Worm (Caenorhabditis elegans) whole organism, L4 larva: ENCODE results near the gene Y49E10.27.

ENCODE experiments used
- Y5F2A.4 ChIP-seq: fragments of 200-800 bp; sonication (Bioruptor generic); optimal IDR thresholded peaks from 2 replicates; lab custom pipeline; 2018; ENCODE audit warnings: mild to moderate bottlenecking, missing genetic modification characterization, missing compliant biosample characterization
- aly-2 ChIP-seq: sonication (generic microtip); optimal IDR thresholded peaks from 2 replicates; lab custom pipeline; 2018; ENCODE audit warnings: missing biosample characterization, missing genetic modification characterization
- duxl-1 ChIP-seq: sonication (generic microtip); optimal IDR thresholded peaks from 2 replicates; lab custom pipeline; 2016; ENCODE audit warnings: mild to moderate bottlenecking, missing genetic modification characterization, moderate library complexity, missing compliant biosample characterization; ENCODE audit not compliant: poor library complexity
- lin-13 ChIP-seq: fragments of 150-350 bp; optimal IDR thresholded peaks from 2 replicates; lab custom pipeline; 2014; ENCODE audit warnings: missing biosample characterization, missing genetic modification reagents, missing genetic modification characterization
- nhr-10 ChIP-seq: fragments of 150-350 bp; optimal IDR thresholded peaks from 2 replicates; lab custom pipeline; 2014; ENCODE audit warnings: missing biosample characterization, missing genetic modification characterization
- rbr-2 ChIP-seq: sonication (generic microtip); optimal IDR thresholded peaks from 2 replicates; lab custom pipeline; 2016; ENCODE audit warnings: missing genotype, missing genetic modification characterization, missing compliant biosample characterization
- spr-3 ChIP-seq: fragments of 200-800 bp; sonication (Bioruptor generic); optimal IDR thresholded peaks from 2 replicates; lab custom pipeline; 2018; ENCODE audit warnings: mild to moderate bottlenecking, missing genetic modification characterization, missing compliant biosample characterization
- zfp-2 ChIP-seq: sonication (generic microtip); optimal IDR thresholded peaks from 2 replicates; lab custom pipeline; 2016; ENCODE audit warnings: mild to moderate bottlenecking, missing genetic modification characterization, missing compliant biosample characterization
- zfp-3 ChIP-seq: fragments of 200-800 bp; sonication (Bioruptor generic); conservative IDR thresholded peaks from 2 replicates; pipeline ENCODE4 v1.3.6; 2022; ENCODE audit warnings: missing genetic modification reagents, missing genetic modification characterization, missing compliant biosample characterization
- ztf-11 ChIP-seq: fragments of 150-350 bp; optimal IDR thresholded peaks from 2 replicates; lab custom pipeline; 2014; ENCODE audit warnings: missing biosample characterization, missing genetic modification characterization

DNA sequence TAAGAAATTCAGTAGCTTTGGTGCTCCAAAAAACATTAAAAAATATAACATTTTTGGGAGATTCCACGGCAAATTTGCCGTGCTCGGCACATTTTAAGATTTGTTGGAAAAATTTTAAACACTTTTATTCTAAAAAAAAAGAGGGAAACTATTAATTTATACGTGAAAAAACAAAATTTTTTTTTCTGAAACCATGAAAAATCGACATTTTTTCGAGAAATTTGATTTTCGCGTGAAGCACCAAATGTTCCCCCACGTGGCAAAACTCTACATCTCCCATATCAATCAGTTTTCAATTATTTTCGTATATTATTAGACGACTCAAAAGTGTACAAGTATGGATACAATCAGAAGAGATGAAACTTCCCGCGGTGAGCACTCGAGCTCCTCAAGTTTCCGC lies 2.0 kb downstream of the Y49E10.27 start, which contains the start of gene fbxa-218:
- no peak for TF ChIP-seq lin-13 (GFP tag; lab: Kevin White, UChicago)
- TF ChIP-seq zfp-2 (tag; lab: Kevin White, UChicago), result no peak
- TF ChIP-seq ztf-11 (tag; lab: Kevin White, UChicago), result no peak
- TF ChIP-seq nhr-10 (tag; lab: Kevin White, UChicago), result no peak
- no peak for TF ChIP-seq aly-2 (tag; lab: Kevin White, UChicago)
- no peak for TF ChIP-seq zfp-3
- no peak for TF ChIP-seq spr-3 (GFP tag; lab: Kevin White, UChicago)
- TF ChIP-seq rbr-2 (tag; lab: Kevin White, UChicago), result no peak
- no peak for TF ChIP-seq Y5F2A.4
- no peak for TF ChIP-seq duxl-1
